Worm (Caenorhabditis elegans) whole organism, L2 larva: ENCODE measurements around the gene col-74.

ENCODE experiments used
- aly-2 ChIP-seq: fragments of 150-350 bp; optimal IDR thresholded peaks from 2 replicates; lab custom pipeline; 2014; ENCODE audit warnings: missing biosample characterization, missing genetic modification characterization
- ama-1 ChIP-seq: fragments of 150-350 bp; optimal IDR thresholded peaks from 2 replicates; lab custom pipeline; 2018; ENCODE audit warnings: inconsistent platforms
- nhr-12 ChIP-seq: fragments of 150-350 bp; optimal IDR thresholded peaks from 2 replicates; lab custom pipeline; 2014; ENCODE audit warnings: missing biosample characterization, missing genetic modification characterization
- ztf-11 ChIP-seq: sonication (generic microtip); optimal IDR thresholded peaks from 2 replicates; lab custom pipeline; 2017; ENCODE audit warnings: missing biosample characterization, missing genetic modification characterization

DNA sequence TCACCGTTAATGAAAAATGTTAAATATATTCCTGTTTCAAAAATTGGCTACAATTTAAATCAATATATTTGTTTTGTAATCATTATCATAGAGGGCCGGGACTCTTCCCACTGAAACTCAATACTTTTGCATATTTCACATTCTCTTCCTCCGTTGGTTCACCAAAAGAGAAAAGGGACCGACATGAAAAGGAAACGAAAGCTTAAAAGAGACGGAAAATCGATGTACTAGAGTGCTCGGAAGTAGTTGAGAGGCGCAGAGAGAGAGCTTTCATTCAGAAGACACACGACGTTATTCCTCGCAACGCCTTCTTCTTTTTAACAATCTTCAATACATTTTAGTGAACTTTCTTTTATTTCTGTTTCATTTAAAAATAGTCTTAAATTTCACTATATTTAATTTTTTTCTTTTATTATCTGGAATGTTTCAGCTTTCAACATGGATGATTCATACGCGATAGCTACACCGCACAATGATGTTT is 9.9 kb upstream of the col-74 start, which contains the start of gene ehs-1:
- TF ChIP-seq aly-2: no peak
- TF ChIP-seq ama-1 (lab: Kevin White, UChicago): no peak
- TF ChIP-seq ztf-11 (tag; lab: Kevin White, UChicago): no peak
- TF ChIP-seq nhr-12 (tag; lab: Kevin White, UChicago): no peak
